Worm (Caenorhabditis elegans) whole organism, L3 larva: ENCODE data around the gene Y48B6A.5.

Experiments
- jun-1 ChIP-seq: fragments of 150-350 bp; optimal IDR thresholded peaks from 2 replicates; lab custom pipeline; 2014; ENCODE audit warnings: missing biosample characterization, missing genetic modification reagents, missing genetic modification characterization
- lin-15B ChIP-seq: fragments of 150-350 bp; optimal IDR thresholded peaks from 2 replicates; lab custom pipeline; 2014; ENCODE audit warnings: missing biosample characterization, missing genetic modification characterization

DNA sequence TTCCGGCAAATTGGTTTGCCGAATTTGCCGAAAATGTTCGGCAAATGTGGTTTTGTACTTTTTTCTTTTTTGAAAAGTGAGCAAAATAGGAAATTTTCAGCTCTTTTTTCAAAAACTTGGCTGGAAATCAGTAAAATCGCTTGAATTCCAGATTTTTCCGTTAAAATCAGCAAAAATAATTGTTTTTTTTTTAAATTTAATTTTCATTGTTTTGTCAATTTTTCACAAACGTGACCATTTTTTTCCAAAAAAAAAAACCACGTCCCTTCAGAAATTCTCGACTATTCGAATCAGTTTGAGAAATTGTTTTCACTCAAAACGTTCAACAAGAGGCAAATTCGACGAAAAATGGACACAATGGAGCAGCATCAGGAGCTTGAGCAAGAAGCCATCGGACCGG is 37.5 kb downstream of the Y48B6A.5 start, which contains the start of gene K09E4.1:
- TF ChIP-seq lin-15B (tag; lab: Kevin White, UChicago), result no peak
- no peak for TF ChIP-seq jun-1 (tag; lab: Kevin White, UChicago)
